Fruit fly (Drosophila melanogaster) whole organism, embryonic: ENCODE measurements around the gene CG17646.

Experiments
- Aef1 ChIP-seq: fragments of 200-800 bp; sonication (Bioruptor generic); IDR thresholded peaks from 3 replicates; pipeline ENCODE4 v1.3.6; 2022; ENCODE audit warnings: missing biosample characterization, missing genetic modification characterization
- Antp ChIP-seq: fragments of 200-800 bp; sonication (Bioruptor generic); optimal IDR thresholded peaks from 3 replicates; lab custom pipeline; 2016; ENCODE audit warnings: missing biosample characterization, missing genetic modification characterization
- C15 ChIP-seq: fragments of 200-800 bp; sonication (Bioruptor generic); IDR thresholded peaks from 3 replicates; pipeline ENCODE4 v1.3.6; 2022; ENCODE audit warnings: missing biosample characterization, missing genetic modification characterization
- CG10209 ChIP-seq: fragments of 200-800 bp; sonication (Bioruptor generic); optimal IDR thresholded peaks from 3 replicates; lab custom pipeline; 2017; ENCODE audit warnings: missing biosample characterization, mild to moderate bottlenecking, missing genetic modification characterization, missing genetic modification reagents
- CG10565 ChIP-seq: fragments of 200-800 bp; sonication (Bioruptor generic); optimal IDR thresholded peaks from 3 replicates; lab custom pipeline; 2016; ENCODE audit warnings: missing biosample characterization, mild to moderate bottlenecking, missing genetic modification characterization
- CG12155 ChIP-seq: fragments of 200-800 bp; sonication (Bioruptor generic); optimal IDR thresholded peaks from 3 replicates; lab custom pipeline; 2016; ENCODE audit warnings: missing biosample characterization, missing genetic modification characterization
- CG14710 ChIP-seq: fragments of 200-800 bp; sonication (Bioruptor generic); optimal IDR thresholded peaks from 3 replicates; lab custom pipeline; 2019; ENCODE audit warnings: missing biosample characterization, mild to moderate bottlenecking, missing genetic modification characterization, moderate library complexity
- CG14965 ChIP-seq: fragments of 200-800 bp; sonication (Bioruptor generic); optimal IDR thresholded peaks from 2 replicates; lab custom pipeline; 2016; ENCODE audit warnings: missing biosample characterization, missing genetic modification characterization, borderline replicate concordance
- CG15011 ChIP-seq: fragments of 200-800 bp; sonication (Bioruptor generic); optimal IDR thresholded peaks from 3 replicates; lab custom pipeline; 2018; ENCODE audit warnings: missing biosample characterization, mild to moderate bottlenecking, missing genetic modification characterization
- CG15479 ChIP-seq: fragments of 200-800 bp; sonication (Bioruptor generic); optimal IDR thresholded peaks from 3 replicates; lab custom pipeline; 2019; ENCODE audit warnings: missing biosample characterization, mild to moderate bottlenecking, missing genetic modification characterization, moderate library complexity
- CG17829 ChIP-seq: fragments of 200-800 bp; optimal IDR thresholded peaks from 2 replicates; lab custom pipeline; 2019; ENCODE audit warnings: missing biosample characterization, mild to moderate bottlenecking, missing genetic modification characterization, moderate library complexity
- CG18476 ChIP-seq: fragments of 200-800 bp; sonication (Bioruptor generic); optimal IDR thresholded peaks from 2 replicates; lab custom pipeline; 2016; ENCODE audit warnings: missing biosample characterization, mild to moderate bottlenecking, missing genetic modification characterization
- CG18619 ChIP-seq: fragments of 200-800 bp; sonication (Bioruptor generic); optimal IDR thresholded peaks from 3 replicates; lab custom pipeline; 2017; ENCODE audit warnings: missing biosample characterization, mild to moderate bottlenecking, missing genetic modification characterization
- CG2129 ChIP-seq: fragments of 200-800 bp; sonication (Bioruptor generic); IDR thresholded peaks from 2 replicates; pipeline ENCODE4 v1.3.6; 2022; ENCODE audit warnings: missing biosample characterization, missing genetic modification characterization; ENCODE audit not compliant: partially characterized antibody
- CG2712 ChIP-seq: fragments of 200-800 bp; optimal IDR thresholded peaks from 3 replicates; lab custom pipeline; 2019; ENCODE audit warnings: missing biosample characterization, mild to moderate bottlenecking, missing genetic modification characterization, moderate library complexity
- CG30431 ChIP-seq: fragments of 200-800 bp; sonication (Bioruptor generic); optimal IDR thresholded peaks from 2 replicates; lab custom pipeline; 2017; ENCODE audit warnings: missing biosample characterization, missing genetic modification characterization
- CG33213 ChIP-seq: fragments of 200-800 bp; sonication (Bioruptor generic); optimal IDR thresholded peaks from 3 replicates; lab custom pipeline; 2016; ENCODE audit warnings: missing biosample characterization, missing genetic modification characterization
- CG3838 ChIP-seq: fragments of 200-800 bp; sonication (Bioruptor generic); optimal IDR thresholded peaks from 3 replicates; lab custom pipeline; 2016; ENCODE audit warnings: missing biosample characterization, missing genetic modification characterization
- CG6854 ChIP-seq: fragments of 200-800 bp; sonication (Bioruptor generic); optimal IDR thresholded peaks from 3 replicates; lab custom pipeline; 2017; ENCODE audit warnings: missing biosample characterization, mild to moderate bottlenecking, missing genetic modification characterization
- CG9727 ChIP-seq: fragments of 200-800 bp; sonication (Bioruptor generic); optimal IDR thresholded peaks from 3 replicates; lab custom pipeline; 2017; ENCODE audit warnings: missing biosample characterization, mild to moderate bottlenecking, missing genetic modification characterization
- CG9876 ChIP-seq: fragments of 200-800 bp; sonication (Bioruptor generic); optimal IDR thresholded peaks from 2 replicates; lab custom pipeline; 2016; ENCODE audit warnings: missing biosample characterization, missing genetic modification characterization
- HLH4C ChIP-seq: fragments of 200-800 bp; sonication (Bioruptor generic); IDR thresholded peaks from 3 replicates; pipeline ENCODE4 v1.3.6; 2022; ENCODE audit warnings: missing biosample characterization, missing genetic modification characterization; ENCODE audit not compliant: partially characterized antibody
- Hey ChIP-seq: fragments of 200-800 bp; sonication (Bioruptor generic); optimal IDR thresholded peaks from 3 replicates; lab custom pipeline; 2018; ENCODE audit warnings: missing biosample characterization, mild to moderate bottlenecking, missing genetic modification characterization
- Hsf ChIP-seq: fragments of 200-800 bp; sonication (Bioruptor generic); optimal IDR thresholded peaks from 3 replicates; lab custom pipeline; 2016; ENCODE audit warnings: missing biosample characterization, missing genetic modification characterization
- Jarid2 ChIP-seq: fragments of 200-800 bp; sonication (Bioruptor generic); optimal IDR thresholded peaks from 3 replicates; lab custom pipeline; 2017; ENCODE audit warnings: mild to moderate bottlenecking, missing biosample characterization, missing genetic modification reagents, missing genetic modification characterization
- MBD-R2 ChIP-seq: fragments of 200-800 bp; sonication (Bioruptor generic); IDR thresholded peaks from 2 replicates; pipeline ENCODE4 v1.3.6; 2022; ENCODE audit warnings: missing biosample characterization, missing genetic modification characterization
- Mes4 ChIP-seq: fragments of 200-800 bp; sonication (Bioruptor generic); optimal IDR thresholded peaks from 2 replicates; lab custom pipeline; 2016; ENCODE audit warnings: missing biosample characterization, missing genetic modification characterization
- Neu2 ChIP-seq: fragments of 200-800 bp; sonication (Bioruptor generic); optimal IDR thresholded peaks from 3 replicates; lab custom pipeline; 2016; ENCODE audit warnings: missing biosample characterization, missing genetic modification characterization, borderline replicate concordance
- PHDP ChIP-seq: fragments of 200-800 bp; sonication (Bioruptor generic); optimal IDR thresholded peaks from 3 replicates; lab custom pipeline; 2018; ENCODE audit warnings: missing biosample characterization, mild to moderate bottlenecking, missing genetic modification characterization, moderate library complexity
- amos ChIP-seq: fragments of 200-800 bp; sonication (Bioruptor generic); IDR thresholded peaks from 2 replicates; pipeline ENCODE4 v1.3.6; 2022; ENCODE audit warnings: missing biosample characterization, missing genetic modification characterization; ENCODE audit not compliant: partially characterized antibody
- bcd ChIP-seq: fragments of 200-800 bp; sonication (Bioruptor generic); optimal IDR thresholded peaks from 2 replicates; lab custom pipeline; 2017; ENCODE audit warnings: missing biosample characterization, mild to moderate bottlenecking, missing genetic modification characterization
- caup ChIP-seq: fragments of 200-800 bp; sonication (Bioruptor generic); optimal IDR thresholded peaks from 3 replicates; lab custom pipeline; 2017; ENCODE audit warnings: missing biosample characterization, mild to moderate bottlenecking, missing genetic modification characterization, moderate library complexity; ENCODE audit not compliant: severe bottlenecking
- emc ChIP-seq: fragments of 200-800 bp; sonication (Bioruptor generic); optimal IDR thresholded peaks from 2 replicates; lab custom pipeline; 2016; ENCODE audit warnings: missing biosample characterization, missing genetic modification characterization
- en ChIP-seq: fragments of 200-800 bp; sonication (Bioruptor generic); optimal IDR thresholded peaks from 2 replicates; lab custom pipeline; 2016; ENCODE audit warnings: missing biosample characterization, missing genetic modification characterization
- fd102C ChIP-seq: fragments of 200-800 bp; sonication (Bioruptor generic); optimal IDR thresholded peaks from 2 replicates; lab custom pipeline; 2018; ENCODE audit warnings: missing biosample characterization, mild to moderate bottlenecking, missing genetic modification characterization, moderate library complexity
- gsb-n ChIP-seq: fragments of 200-800 bp; sonication (Bioruptor generic); optimal IDR thresholded peaks from 3 replicates; lab custom pipeline; 2018; ENCODE audit warnings: missing biosample characterization, mild to moderate bottlenecking, missing genetic modification characterization
- hth ChIP-seq: fragments of >200 bp; optimal IDR thresholded peaks from 2 replicates; lab custom pipeline; 2017; ENCODE audit warnings: inconsistent platforms
- lola ChIP-seq, 3 experiments: fragments of >200 bp in 2 of 3; fragments of 200-800 bp in 1 of 3; sonication (Bioruptor generic) in 1 of 3; optimal IDR thresholded peaks; 2 replicates each; lab custom pipeline; 2017 to 2019; ENCODE audit warnings: missing biosample characterization in 3 of 3, missing genetic modification characterization in 3 of 3, mild to moderate bottlenecking in 1 of 3, moderate library complexity in 1 of 3
- pfk ChIP-seq: fragments of 200-800 bp; sonication (Bioruptor generic); optimal IDR thresholded peaks from 2 replicates; lab custom pipeline; 2018; ENCODE audit warnings: missing biosample characterization, mild to moderate bottlenecking, missing genetic modification characterization, moderate library complexity
- pros ChIP-seq: fragments of 200-800 bp; sonication (Bioruptor generic); optimal IDR thresholded peaks from 3 replicates; lab custom pipeline; 2019; ENCODE audit warnings: missing biosample characterization, mild to moderate bottlenecking, missing genetic modification characterization, moderate library complexity
- salm ChIP-seq: fragments of 200-800 bp; sonication (Bioruptor generic); optimal IDR thresholded peaks from 2 replicates; lab custom pipeline; 2018; ENCODE audit warnings: missing biosample characterization, mild to moderate bottlenecking, missing genetic modification characterization
- scrt ChIP-seq: fragments of 200-800 bp; sonication (Bioruptor generic); optimal IDR thresholded peaks from 2 replicates; lab custom pipeline; 2018; ENCODE audit warnings: missing biosample characterization, mild to moderate bottlenecking, missing genetic modification characterization, moderate library complexity
- sd ChIP-seq: fragments of 200-800 bp; sonication (Bioruptor generic); optimal IDR thresholded peaks from 3 replicates; lab custom pipeline; 2018; ENCODE audit warnings: missing biosample characterization, mild to moderate bottlenecking, missing genetic modification characterization, moderate library complexity
- shn ChIP-seq: fragments of 200-800 bp; sonication (Bioruptor generic); optimal IDR thresholded peaks from 3 replicates; lab custom pipeline; 2016; ENCODE audit warnings: missing biosample characterization, missing genetic modification characterization
- sisA ChIP-seq: fragments of 200-800 bp; sonication (Bioruptor generic); IDR thresholded peaks from 2 replicates; pipeline ENCODE4 v1.3.6; 2022; ENCODE audit warnings: missing biosample characterization, missing genetic modification characterization
- sqz ChIP-seq: fragments of 200-800 bp; sonication (Bioruptor generic); optimal IDR thresholded peaks from 3 replicates; lab custom pipeline; 2018; ENCODE audit warnings: missing biosample characterization, mild to moderate bottlenecking, missing genetic modification characterization
- tin ChIP-seq: fragments of 200-800 bp; sonication (Bioruptor generic); optimal IDR thresholded peaks from 3 replicates; lab custom pipeline; 2016; ENCODE audit warnings: missing biosample characterization, missing genetic modification characterization
- tna ChIP-seq: fragments of 200-800 bp; sonication (Bioruptor generic); IDR thresholded peaks from 2 replicates; pipeline ENCODE4 v1.3.6; 2022; ENCODE audit warnings: missing biosample characterization, missing genetic modification characterization; ENCODE audit not compliant: partially characterized antibody
- yki ChIP-seq: fragments of >200 bp; optimal IDR thresholded peaks from 3 replicates; lab custom pipeline; 2018

The CG17646 gene

DNA sequence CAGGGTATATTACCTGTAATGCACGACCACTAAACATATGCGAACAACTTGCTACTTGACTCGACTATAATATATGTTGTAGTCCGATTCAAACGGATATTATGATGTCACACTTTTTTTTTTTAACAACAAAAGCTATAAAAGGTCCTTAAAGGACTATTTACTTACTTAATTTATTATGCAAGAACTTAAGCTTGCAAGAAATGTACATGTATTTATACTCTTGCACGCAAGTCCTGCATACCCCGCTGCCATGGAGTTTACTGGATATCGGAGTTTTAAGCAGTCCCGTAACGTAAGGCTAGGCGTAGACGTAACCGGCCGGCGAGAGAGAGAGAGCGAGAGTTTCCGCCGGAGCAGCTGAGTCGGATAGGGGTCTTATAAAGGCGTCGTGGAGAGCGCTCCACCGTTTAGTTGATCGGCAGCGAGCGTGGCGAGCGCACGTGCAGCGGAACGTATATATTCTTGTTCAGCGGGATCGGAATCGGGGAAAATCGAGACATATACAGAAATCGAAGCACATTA, 4.8 kb downstream of the CG17646 start (continued):
- TF ChIP-seq CG9876 (GFP tag; lab: Kevin White, UChicago) (peak; percentile 84), emc (GFP tag; lab: Kevin White, UChicago) (peak; percentile 27), Hsf (GFP tag; lab: Kevin White, UChicago) (peak; percentile 93), CG14965 (GFP tag; lab: Kevin White, UChicago) (peak; percentile 20), Mes4 (GFP tag; lab: Kevin White, UChicago) (peak; percentile 73), CG6854 (GFP tag; lab: Kevin White, UChicago) (peak; percentile 58), scrt (GFP tag; lab: Kevin White, UChicago) (peak; percentile 67), CG10565 (peak; percentile 35), pfk (GFP tag; lab: Kevin White, UChicago) (no peak), caup (GFP tag; lab: Kevin White, UChicago) (peak; percentile 70), CG10209 (GFP tag; lab: Kevin White, UChicago) (peak; percentile 89), CG33213 (peak; percentile 66), shn (GFP tag; lab: Kevin White, UChicago) (peak; percentile 91), lola (GFP tag; optimal IDR thresholded peaks at IDR 0.05; lab: Kevin White, UChicago) (peak in 1 of 3 experiments; percentile 80), Neu2 (GFP tag; lab: Kevin White, UChicago) (peak; percentile 61), en (GFP tag; lab: Kevin White, UChicago) (peak; percentile 64), Jarid2 (GFP tag; lab: Kevin White, UChicago) (peak; percentile 96), CG15479 (GFP tag; lab: Kevin White, UChicago) (peak; percentile 8), CG18619 (GFP tag; lab: Kevin White, UChicago) (peak; percentile 89), CG2712 (tag; lab: Kevin White, UChicago) (peak; percentile 92), HLH4C (GFP tag; lab: Robert Waterston, UW) (no peak), MBD-R2 (peak; percentile 43; the same call in 1 of the 2 replicates), fd102C (no peak), gsb-n (tag; lab: Kevin White, UChicago) (peak; percentile 85), Hey (tag; lab: Kevin White, UChicago) (no peak), bcd (GFP tag; lab: Kevin White, UChicago) (peak; percentile 87), sqz (GFP tag; lab: Kevin White, UChicago) (no peak), amos (GFP tag; lab: Robert Waterston, UW) (peak; percentile 25; the same call in 1 of the 2 replicates), CG18476 (peak; percentile 79), pros (no peak), CG2129 (no peak), sisA (GFP tag; lab: Robert Waterston, UW) (peak; percentile 91), CG12155 (GFP tag; lab: Kevin White, UChicago) (peak; percentile 86), hth (lab: Kevin White, UChicago) (no peak), CG17829 (tag; lab: Kevin White, UChicago) (peak; percentile 76), CG30431 (GFP tag; lab: Kevin White, UChicago) (peak; percentile 84), sd (peak; percentile 52), CG15011 (GFP tag; lab: Kevin White, UChicago) (peak; percentile 78), tna (GFP tag; lab: Robert Waterston, UW) (peak; percentile 35; the same call in 1 of the 2 replicates), PHDP (tag; lab: Kevin White, UChicago) (peak; percentile 86), C15 (GFP tag; lab: Robert Waterston, UW) (no peak), CG3838 (GFP tag; lab: Kevin White, UChicago) (peak; percentile 78), CG9727 (GFP tag; lab: Kevin White, UChicago) (peak; percentile 88), tin (peak; percentile 88), yki (lab: Kevin White, UChicago) (peak; percentile 57), Aef1 (peak; percentile 84), CG14710 (tag; lab: Kevin White, UChicago) (peak; percentile 77), Antp (GFP tag; lab: Kevin White, UChicago) (peak; percentile 90), salm (peak; percentile 64)
